Worm (Caenorhabditis elegans): ENCODE measurements around the gene tbc-9.

tbc-9 gene

ce11 chrIV:13462165-13462712, 40.4 kb downstream of the tbc-9 start:
- TF ChIP-seq set-16 (GFP tag; IDR thresholded peaks at IDR 0.05) (peak; percentile 78), nhr-42 (GFP tag; IDR thresholded peaks at IDR 0.05) (0 out of 2 replicates have a peak, but pooled peaks have one; percentile 22)

- TF ChIP-seq ceh-28 (tag; optimal IDR thresholded peaks at IDR 0.05) = no peak
- no peak for TF ChIP-seq zag-1 (tag; optimal IDR thresholded peaks at IDR 0.05)
- TF ChIP-seq nhr-76 (tag; optimal IDR thresholded peaks at IDR 0.05) = no peak
- no peak for TF ChIP-seq attf-4 (tag; optimal IDR thresholded peaks at IDR 0.05)
- no peak for TF ChIP-seq lin-13 (GFP tag; optimal IDR thresholded peaks at IDR 0.05)
- no peak for TF ChIP-seq dmd-8 (GFP tag; IDR thresholded peaks at IDR 0.05)
- no peak for TF ChIP-seq nhr-6 (tag; optimal IDR thresholded peaks at IDR 0.05)
- TF ChIP-seq cey-2 (tag; optimal IDR thresholded peaks at IDR 0.05; ENCODE audit: borderline replicate concordance, insufficient read depth) = no peak
- no peak for TF ChIP-seq fkh-10 (GFP tag; optimal IDR thresholded peaks at IDR 0.05)
- no peak for TF ChIP-seq nhr-41 (GFP tag; IDR thresholded peaks at IDR 0.05)
- TF ChIP-seq Y105C5A.15 (GFP tag; IDR thresholded peaks at IDR 0.05) = no peak
- TF ChIP-seq nhr-25 (tag; optimal IDR thresholded peaks at IDR 0.05; ENCODE audit: borderline replicate concordance, insufficient read depth) = no peak
- TF ChIP-seq nhr-10 (tag; optimal IDR thresholded peaks at IDR 0.05) = no peak
Measured at ce11 chrIV:13460876-13461275, 41.8 kb downstream of the tbc-9 start, which contains the start of gene Y38H8A.12. Y38H8A.12 (minus strand) TSS chrIV:13460976.

- TF ChIP-seq pqm-1 (tag; optimal IDR thresholded peaks at IDR 0.05) (no peak), set-16 (GFP tag; IDR thresholded peaks at IDR 0.05) (peak; percentile 61)
Measured at ce11 chrIV:13458237-13458636, 44.4 kb downstream of the tbc-9 start.

ce11 chrIV:13456893-13457292, 45.8 kb downstream of the tbc-9 start:
- no peak for TF ChIP-seq saeg-2 (GFP tag; IDR thresholded peaks at IDR 0.05)
- TF ChIP-seq cey-2 (tag; optimal IDR thresholded peaks at IDR 0.05; ENCODE audit: borderline replicate concordance, insufficient read depth) = no peak
- TF ChIP-seq mes-2 (tag; optimal IDR thresholded peaks at IDR 0.05; ENCODE audit: poor library complexity, severe bottlenecking) = no peak
- TF ChIP-seq lin-38 (GFP tag; IDR thresholded peaks at IDR 0.05) = peak; percentile 34; the same call in 1 of the 2 replicates
- no peak for TF ChIP-seq daf-12 (tag; optimal IDR thresholded peaks at IDR 0.05)
- no peak for TF ChIP-seq dmd-8 (GFP tag; IDR thresholded peaks at IDR 0.05)

ce11 chrIV:13456138-13456537, 46.5 kb downstream of the tbc-9 start:
- 0 out of 4 replicates have a peak, but pooled peaks of 1 of the 2 experiments have one; percentile 10 for TF ChIP-seq madf-5 (GFP tag; IDR thresholded peaks at IDR 0.05)

ce11 chrIV:13455200-13455599, 47.5 kb downstream of the tbc-9 start, which contains the start of gene Y38H8A.7:
Y38H8A.7 (plus strand) TSS chrIV:13455500.
- TF ChIP-seq D1046.2 (GFP tag; IDR thresholded peaks at IDR 0.05) (0 out of 2 replicates have a peak, but pooled peaks have one; percentile 26), egl-43 (GFP tag; IDR thresholded peaks at IDR 0.05) (0 out of 2 replicates have a peak, but pooled peaks have one; percentile 25), set-16 (GFP tag; IDR thresholded peaks at IDR 0.05) (peak; percentile 56)

ce11 chrIV:13454698-13455097, 48.0 kb downstream of the tbc-9 start, which contains the start of gene uso-1:
uso-1 (minus strand) TSS chrIV:13454798.
- no peak for TF ChIP-seq F49E8.2 (tag; optimal IDR thresholded peaks at IDR 0.05; ENCODE audit: borderline replicate concordance)
- TF ChIP-seq Y105C5A.15 (GFP tag; IDR thresholded peaks at IDR 0.05) = no peak
- TF ChIP-seq attf-4 (tag; optimal IDR thresholded peaks at IDR 0.05) = no peak
- no peak for TF ChIP-seq nhr-41 (GFP tag; IDR thresholded peaks at IDR 0.05)
- no peak for TF ChIP-seq Y75B8A.6 (GFP tag; IDR thresholded peaks at IDR 0.05)
- TF ChIP-seq egl-43 (GFP tag; IDR thresholded peaks at IDR 0.05) = no peak
- no peak for TF ChIP-seq D1046.2 (GFP tag; IDR thresholded peaks at IDR 0.05)

- TF ChIP-seq mes-2 (tag; optimal IDR thresholded peaks at IDR 0.05; ENCODE audit: poor library complexity, severe bottlenecking) (peak; percentile 59), lin-38 (GFP tag; IDR thresholded peaks at IDR 0.05) (peak; percentile 92), lsy-2 (tag; optimal IDR thresholded peaks at IDR 0.05) (peak in 1 of 2 experiments; percentile 24), rbr-2 (tag; optimal IDR thresholded peaks at IDR 0.05) (peak; percentile 29), hlh-30 (tag; optimal IDR thresholded peaks at IDR 0.05; ENCODE audit: insufficient read depth) (no peak), hif-1 (tag; optimal IDR thresholded peaks at IDR 0.05) (peak in 1 of 2 experiments; percentile 7), dpl-1 (GFP tag; optimal IDR thresholded peaks at IDR 0.05) (peak; percentile 13), unc-39 (tag; optimal IDR thresholded peaks at IDR 0.05) (no peak), ceh-44 (GFP tag; IDR thresholded peaks at IDR 0.05) (no peak)
Measured at ce11 chrIV:13453509-13453908, 49.1 kb downstream of the tbc-9 start.

All from whole organism, L4 larva.